Worm (Caenorhabditis elegans) whole organism, L4 larva: ENCODE data around the gene C30G7.5.

Source experiments
- F44E2.7 ChIP-seq: fragments of 200-800 bp; sonication (Bioruptor generic); IDR thresholded peaks from 2 replicates; pipeline ENCODE4 v2.1.2; 2022; ENCODE audit warnings: missing genetic modification characterization, missing compliant biosample characterization
- aha-1 ChIP-seq: fragments of 150-350 bp; peaks from one replicate; lab custom pipeline; 2014; ENCODE audit warnings: missing biosample characterization, missing genetic modification characterization
- ceh-28 ChIP-seq: fragments of 150-350 bp; optimal IDR thresholded peaks from 2 replicates; lab custom pipeline; 2014; ENCODE audit warnings: missing biosample characterization, missing genetic modification reagents, missing genetic modification characterization
- madf-5 ChIP-seq, 2 experiments: fragments of 200-800 bp; sonication (Bioruptor generic); IDR thresholded peaks; 2 replicates each; pipeline ENCODE4 v1.3.6; 2022; ENCODE audit warnings: missing compliant biosample characterization in 2 of 2, missing genetic modification characterization in 2 of 2
- unc-62 ChIP-seq, 3 experiments: fragments of 150-350 bp in 1 of 3; sonication (generic microtip); optimal IDR thresholded peaks in 2 of 3; peaks in 1 of 3; 1 replicate in 1 of 3; 2 replicates in 2 of 3; lab custom pipeline; 2014 to 2017; ENCODE audit warnings: missing biosample characterization in 3 of 3, missing genetic modification characterization in 3 of 3, missing genetic modification reagents in 3 of 3, missing genotype in 1 of 3

The C30G7.5 gene

DNA sequence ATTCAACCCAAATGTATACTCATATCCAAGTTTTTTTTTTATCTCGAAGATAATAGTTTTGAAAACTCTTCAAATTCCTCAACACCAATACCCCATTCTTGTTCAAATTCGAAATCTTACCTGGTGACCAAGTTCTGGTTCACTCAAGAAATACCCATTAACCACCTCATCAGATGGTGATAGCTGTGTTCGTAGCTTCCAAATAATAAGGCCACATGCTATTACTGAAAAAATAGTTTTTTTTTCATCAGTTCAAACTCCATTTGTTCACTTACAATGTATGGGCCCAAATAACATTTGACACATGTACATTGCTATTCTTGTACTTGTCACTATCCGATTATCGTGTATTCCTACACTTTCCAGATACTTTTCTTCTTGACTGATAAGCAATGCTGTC, 47.1 kb downstream of the C30G7.5 start:
- TF ChIP-seq unc-62 (GFP tag; optimal IDR thresholded peaks at IDR 0.05 in 1 of 2; lab: Kevin White, UChicago), result peak in 1 of 2 experiments; percentile 98
- no peak for TF ChIP-seq unc-62 (tag; optimal IDR thresholded peaks at IDR 0.05; lab: Kevin White, UChicago)
- TF ChIP-seq F44E2.7 (GFP tag; lab: Robert Waterston, UW), result no peak
- TF ChIP-seq ceh-28 (tag; lab: Kevin White, UChicago), result no peak
- peak; percentile 7 for TF ChIP-seq aha-1 (tag; lab: Kevin White, UChicago)
- TF ChIP-seq madf-5 (GFP tag; IDR thresholded peaks at IDR 0.05; lab: Robert Waterston, UW), result no peak
